Worm (Caenorhabditis elegans): ENCODE results near the gene wrt-4.

DNA sequence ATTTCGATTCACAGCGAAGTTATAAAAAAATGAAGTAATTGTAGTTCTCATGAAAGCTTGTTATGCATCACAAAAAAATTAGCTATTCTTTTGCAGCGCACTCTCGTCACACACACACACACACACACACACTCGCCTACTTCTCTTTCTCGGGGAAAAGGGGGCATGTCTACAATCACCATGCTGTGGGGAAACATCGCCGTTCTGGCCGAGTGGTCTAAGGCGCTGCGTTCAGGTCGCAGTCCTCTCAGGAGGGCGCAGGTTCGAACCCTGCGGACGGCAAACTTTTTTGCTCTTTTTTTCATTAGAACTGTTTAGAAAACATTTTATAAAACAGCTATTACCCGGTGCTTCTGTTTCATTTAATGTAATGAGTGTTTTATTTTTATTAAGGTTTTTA lies 15.2 kb downstream of the wrt-4 start:
- TF ChIP-seq F37B4.10 (GFP tag; IDR thresholded peaks at IDR 0.05) (0 out of 2 replicates have a peak, but pooled peaks have one; percentile 38), dpl-1 (GFP tag; optimal IDR thresholded peaks at IDR 0.05) (no peak), tbx-9 (tag; optimal IDR thresholded peaks at IDR 0.05; ENCODE audit: borderline replicate concordance) (no peak), bed-2 (GFP tag; IDR thresholded peaks at IDR 0.05) (peak; percentile 21; the same call in 1 of the 2 replicates), nhr-90 (tag; optimal IDR thresholded peaks at IDR 0.05) (peak; percentile 86), pha-4 (tag; optimal IDR thresholded peaks at IDR 0.05) (no peak)

Data from whole organism, young adult.